Worm (Caenorhabditis elegans) whole organism, L2 larva: Measurements from ENCODE around the gene T01G6.1.

Experiments used
- C34F6.9 ChIP-seq: fragments of 150-350 bp; optimal IDR thresholded peaks from 2 replicates; lab custom pipeline; 2014; ENCODE audit warnings: missing biosample characterization, missing genetic modification characterization
- Y55F3AM.14 ChIP-seq: fragments of 200-800 bp; sonication (Bioruptor generic); optimal IDR thresholded peaks from 2 replicates; lab custom pipeline; 2018; ENCODE audit warnings: mild to moderate bottlenecking, missing genetic modification characterization, missing compliant biosample characterization
- ZK546.5 ChIP-seq: sonication (generic microtip); optimal IDR thresholded peaks from 2 replicates; lab custom pipeline; 2017; ENCODE audit warnings: missing biosample characterization, missing genetic modification characterization
- alr-1 ChIP-seq: fragments of 150-350 bp; optimal IDR thresholded peaks from 2 replicates; lab custom pipeline; 2014; ENCODE audit warnings: missing biosample characterization, missing genetic modification characterization
- aly-2 ChIP-seq: fragments of 150-350 bp; optimal IDR thresholded peaks from 2 replicates; lab custom pipeline; 2014; ENCODE audit warnings: missing biosample characterization, missing genetic modification characterization
- blmp-1 ChIP-seq: sonication (generic microtip); optimal IDR thresholded peaks from 2 replicates; lab custom pipeline; 2017; ENCODE audit warnings: missing genetic modification characterization, mild to moderate bottlenecking, missing compliant biosample characterization, antibody characterized with exemption, moderate library complexity; ENCODE audit not compliant: insufficient read depth
- ceh-82 ChIP-seq: fragments of 150-350 bp; optimal IDR thresholded peaks from 2 replicates; lab custom pipeline; 2014; ENCODE audit warnings: missing biosample characterization, missing genetic modification characterization
- crh-2 ChIP-seq: sonication (generic microtip); optimal IDR thresholded peaks from 2 replicates; lab custom pipeline; 2017; ENCODE audit warnings: missing biosample characterization, missing genetic modification characterization
- dmd-4 ChIP-seq: sonication (generic microtip); optimal IDR thresholded peaks from 2 replicates; lab custom pipeline; 2017; ENCODE audit warnings: missing biosample characterization, missing genetic modification characterization
- egl-27 ChIP-seq: sonication (generic microtip); optimal IDR thresholded peaks from 3 replicates; lab custom pipeline; 2017; ENCODE audit warnings: missing biosample characterization, missing genetic modification reagents, missing genetic modification characterization
- elt-1 ChIP-seq: fragments of 150-350 bp; optimal IDR thresholded peaks from 2 replicates; lab custom pipeline; 2014; ENCODE audit warnings: missing biosample characterization, missing genetic modification characterization
- fos-1 ChIP-seq: fragments of 150-350 bp; optimal IDR thresholded peaks from 2 replicates; lab custom pipeline; 2014; ENCODE audit warnings: missing biosample characterization, missing genetic modification characterization
- gmeb-1 ChIP-seq: fragments of 150-350 bp; optimal IDR thresholded peaks from 2 replicates; lab custom pipeline; 2014; ENCODE audit warnings: missing biosample characterization, missing genetic modification characterization
- lin-11 ChIP-seq: fragments of 150-350 bp; sonication (generic microtip); optimal IDR thresholded peaks from 2 replicates; lab custom pipeline; 2014; ENCODE audit warnings: missing biosample characterization, missing genetic modification characterization, inconsistent platforms, mixed read lengths
- lin-13 ChIP-seq: fragments of 150-350 bp; optimal IDR thresholded peaks from 2 replicates; lab custom pipeline; 2014; ENCODE audit warnings: missing biosample characterization, missing genetic modification reagents, missing genetic modification characterization
- lin-39 ChIP-seq: fragments of 150-350 bp; optimal IDR thresholded peaks from 2 replicates; lab custom pipeline; 2014; ENCODE audit warnings: missing biosample characterization, missing genetic modification reagents, missing genetic modification characterization
- nhr-10 ChIP-seq: sonication (generic microtip); optimal IDR thresholded peaks from 2 replicates; lab custom pipeline; 2017; ENCODE audit warnings: missing biosample characterization, missing genetic modification characterization
- nhr-11 ChIP-seq: fragments of 150-350 bp; optimal IDR thresholded peaks from 2 replicates; lab custom pipeline; 2014; ENCODE audit warnings: missing biosample characterization, missing genetic modification characterization
- nhr-129 ChIP-seq: fragments of 150-350 bp; optimal IDR thresholded peaks from 2 replicates; lab custom pipeline; 2014; ENCODE audit warnings: missing biosample characterization, missing genetic modification characterization
- nhr-21 ChIP-seq: fragments of 150-350 bp; optimal IDR thresholded peaks from 2 replicates; lab custom pipeline; 2014; ENCODE audit warnings: missing biosample characterization, missing genetic modification characterization
- nhr-23 ChIP-seq: fragments of 150-350 bp; optimal IDR thresholded peaks from 2 replicates; lab custom pipeline; 2014; ENCODE audit warnings: missing biosample characterization, missing genetic modification reagents, missing genetic modification characterization
- nhr-237 ChIP-seq: fragments of 150-350 bp; optimal IDR thresholded peaks from 2 replicates; lab custom pipeline; 2014; ENCODE audit warnings: missing biosample characterization, missing genetic modification characterization
- nhr-25 ChIP-seq: fragments of 150-350 bp; sonication (generic microtip); optimal IDR thresholded peaks from 3 replicates; lab custom pipeline; 2014; ENCODE audit warnings: missing biosample characterization, missing genetic modification characterization
- nhr-77 ChIP-seq: fragments of 150-350 bp; optimal IDR thresholded peaks from 2 replicates; lab custom pipeline; 2014; ENCODE audit warnings: missing biosample characterization, missing genetic modification characterization
- peb-1 ChIP-seq: fragments of 150-350 bp; optimal IDR thresholded peaks from 2 replicates; lab custom pipeline; 2014; ENCODE audit warnings: missing biosample characterization, missing genetic modification characterization
- sem-4 ChIP-seq: fragments of 150-350 bp; optimal IDR thresholded peaks from 2 replicates; lab custom pipeline; 2014; ENCODE audit warnings: missing biosample characterization, missing genetic modification reagents, missing genetic modification characterization
- sma-9 ChIP-seq, 2 experiments: fragments of 150-350 bp in 1 of 2; sonication (generic microtip) in 1 of 2; optimal IDR thresholded peaks; 2 replicates each; lab custom pipeline; 2014 to 2016; ENCODE audit warnings: missing genetic modification characterization in 2 of 2, mild to moderate bottlenecking in 1 of 2, missing biosample characterization in 1 of 2, missing compliant biosample characterization in 1 of 2, missing genetic modification reagents in 1 of 2, moderate library complexity in 1 of 2
- unc-39 ChIP-seq: fragments of 150-350 bp; optimal IDR thresholded peaks from 2 replicates; lab custom pipeline; 2014; ENCODE audit warnings: missing biosample characterization, missing genetic modification characterization
- unc-55 ChIP-seq: fragments of 150-350 bp; sonication (generic microtip); optimal IDR thresholded peaks from 3 replicates; lab custom pipeline; 2014; ENCODE audit warnings: missing biosample characterization, missing genetic modification reagents, missing genetic modification characterization
- unc-62 ChIP-seq: fragments of 150-350 bp; optimal IDR thresholded peaks from 2 replicates; lab custom pipeline; 2014; ENCODE audit warnings: missing biosample characterization, missing genetic modification reagents, missing genetic modification characterization
- zag-1 ChIP-seq: fragments of 150-350 bp; optimal IDR thresholded peaks from 2 replicates; lab custom pipeline; 2014; ENCODE audit warnings: missing biosample characterization, missing genetic modification characterization
- ztf-1 ChIP-seq: fragments of 200-800 bp; sonication (Bioruptor generic); conservative IDR thresholded peaks from 2 replicates; pipeline ENCODE4 v1.3.6; 2022; ENCODE audit warnings: missing genetic modification characterization, missing compliant biosample characterization
- ztf-11 ChIP-seq: sonication (generic microtip); optimal IDR thresholded peaks from 2 replicates; lab custom pipeline; 2017; ENCODE audit warnings: missing biosample characterization, missing genetic modification characterization

T01G6.1 gene

DNA sequence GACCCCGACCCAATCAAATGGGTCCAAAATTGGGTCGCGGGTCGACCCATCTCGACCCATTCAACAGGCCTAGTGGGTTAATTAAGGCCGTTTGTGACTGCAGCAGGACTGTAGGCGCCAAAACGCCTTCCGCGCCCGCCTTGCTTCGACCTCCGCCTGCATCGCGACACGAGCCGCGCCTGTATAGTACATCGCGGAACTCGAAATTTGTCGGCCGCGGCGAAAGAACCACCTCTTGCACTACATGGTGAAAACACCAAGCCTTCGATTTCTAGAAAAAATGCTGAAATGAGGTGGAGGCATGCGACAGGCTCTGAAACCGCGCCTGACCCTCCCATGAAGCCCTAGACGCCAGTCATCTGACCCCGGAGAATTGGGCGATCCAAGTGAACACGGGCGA is 9.5 kb upstream of the T01G6.1 start:
- TF ChIP-seq peb-1 (tag; lab: Kevin White, UChicago) (no peak), nhr-23 (tag; lab: Kevin White, UChicago) (no peak), blmp-1 (tag; lab: Kevin White, UChicago) (no peak), nhr-237 (tag; lab: Kevin White, UChicago) (no peak), egl-27 (tag; lab: Kevin White, UChicago) (no peak), nhr-10 (tag; lab: Kevin White, UChicago) (no peak), C34F6.9 (tag; lab: Kevin White, UChicago) (no peak)

- TF ChIP-seq fos-1 = peak; percentile 41
- TF ChIP-seq ztf-1 (GFP tag; lab: Robert Waterston, UW) = no peak
These were observed 8.2 kb upstream of the T01G6.1 start, which contains the start of gene nhr-106 for ce11 chrV:489320-489719. nhr-106 (plus strand) TSS chrV:489620.

DNA sequence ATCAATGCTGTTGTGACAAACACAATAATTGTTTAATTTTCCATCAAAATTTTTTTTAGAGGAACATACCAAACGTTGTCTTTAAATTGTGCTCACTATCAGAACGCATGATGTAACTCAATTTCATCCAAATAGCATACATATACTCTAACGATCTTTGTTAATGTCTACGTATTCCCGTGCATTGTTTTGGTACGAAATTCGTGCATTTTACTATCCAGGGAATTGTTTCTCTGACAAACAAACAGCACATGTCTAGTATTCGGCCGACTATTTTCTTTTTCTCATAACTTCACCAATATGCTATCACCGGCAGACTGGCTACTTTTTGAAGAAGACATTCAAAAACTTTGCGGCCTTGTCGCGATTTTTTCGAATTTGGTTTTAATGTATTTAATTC is 6.1 kb upstream of the T01G6.1 start, which contains the start of gene str-196:
str-196 (plus strand) TSS at position 301 of the 400 bp plus-strand sequence.
- TF ChIP-seq dmd-4 (no peak), crh-2 (tag; lab: Kevin White, UChicago) (no peak), nhr-23 (tag; lab: Kevin White, UChicago) (no peak), zag-1 (tag; lab: Kevin White, UChicago) (no peak), elt-1 (no peak), nhr-21 (tag; lab: Kevin White, UChicago) (no peak), nhr-10 (tag; lab: Kevin White, UChicago) (no peak), ZK546.5 (no peak), nhr-11 (tag; lab: Kevin White, UChicago) (no peak), ceh-82 (tag; lab: Kevin White, UChicago) (no peak), peb-1 (tag; lab: Kevin White, UChicago) (no peak), C34F6.9 (tag; lab: Kevin White, UChicago) (no peak)

- TF ChIP-seq Y55F3AM.14 = no peak
- TF ChIP-seq unc-62 (GFP tag; lab: Kevin White, UChicago) = no peak
- peak; percentile 48 for TF ChIP-seq nhr-129 (tag; lab: Kevin White, UChicago)
- TF ChIP-seq sma-9 (GFP tag; optimal IDR thresholded peaks at IDR 0.05; lab: Kevin White, UChicago) = peak; percentile 73
- TF ChIP-seq sma-9 (tag; optimal IDR thresholded peaks at IDR 0.05; lab: Kevin White, UChicago) = no peak
- no peak for TF ChIP-seq aly-2
- peak; percentile 72 for TF ChIP-seq fos-1
- TF ChIP-seq crh-2 (tag; lab: Kevin White, UChicago) = peak; percentile 27
- peak; percentile 20 for TF ChIP-seq gmeb-1 (tag; lab: Kevin White, UChicago)
These were observed 3.2 kb upstream of the T01G6.1 start, which contains the start of gene nhr-131 for ce11 chrV:494284-494683. nhr-131 (plus strand) TSS chrV:494370.

DNA sequence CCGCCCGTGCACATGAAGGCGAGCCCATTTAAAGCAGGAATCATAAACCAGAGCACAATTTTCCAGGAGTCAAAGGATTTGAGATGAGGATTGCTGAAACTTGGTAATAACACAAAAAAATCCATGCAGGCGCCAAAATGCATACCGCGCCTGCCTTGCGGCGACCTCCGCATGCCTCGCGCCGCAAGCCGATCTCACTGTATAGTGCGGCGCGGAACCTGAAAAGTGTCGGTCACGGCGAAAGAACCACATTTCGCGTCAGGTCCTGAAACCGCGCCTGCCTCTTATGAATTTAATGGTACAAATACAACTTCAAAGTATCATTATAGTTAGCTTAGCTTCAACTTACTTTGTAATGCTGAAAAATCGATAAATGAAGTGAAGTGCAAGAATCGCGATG is 3.0 kb downstream of the T01G6.1 start:
- TF ChIP-seq unc-55 (GFP tag; lab: Kevin White, UChicago) = no peak
- no peak for TF ChIP-seq nhr-25 (tag; lab: Kevin White, UChicago)
- TF ChIP-seq sem-4 (tag; lab: Kevin White, UChicago) = no peak
- no peak for TF ChIP-seq lin-39
- no peak for TF ChIP-seq fos-1
- TF ChIP-seq elt-1 = no peak
- TF ChIP-seq nhr-129 (tag; lab: Kevin White, UChicago) = no peak
- no peak for TF ChIP-seq egl-27 (tag; lab: Kevin White, UChicago)
- no peak for TF ChIP-seq Y55F3AM.14
- no peak for TF ChIP-seq ztf-11 (tag; lab: Kevin White, UChicago)
- no peak for TF ChIP-seq peb-1 (tag; lab: Kevin White, UChicago)
- no peak for TF ChIP-seq gmeb-1 (tag; lab: Kevin White, UChicago)
- no peak for TF ChIP-seq lin-13 (GFP tag; lab: Kevin White, UChicago)
- TF ChIP-seq dmd-4 = no peak
- TF ChIP-seq unc-39 (tag; lab: Kevin White, UChicago) = no peak
- no peak for TF ChIP-seq lin-11 (tag; lab: Kevin White, UChicago)
- TF ChIP-seq alr-1 (tag; lab: Kevin White, UChicago) = no peak
- TF ChIP-seq nhr-77 (tag; lab: Kevin White, UChicago) = no peak
- TF ChIP-seq nhr-10 (tag; lab: Kevin White, UChicago) = no peak
